Fruit fly (Drosophila melanogaster) whole organism, embryonic: ENCODE results near the gene RluA-1.

Experiments used
- Abd-B ChIP-seq: fragments of 200-800 bp; sonication (Bioruptor generic); optimal IDR thresholded peaks from 2 replicates; lab custom pipeline; 2018; ENCODE audit warnings: missing biosample characterization, mild to moderate bottlenecking, missing genetic modification characterization, moderate library complexity
- Bgb ChIP-seq: fragments of 200-800 bp; sonication (Bioruptor generic); IDR thresholded peaks from 2 replicates; pipeline ENCODE4 v1.3.6; 2022; ENCODE audit warnings: missing biosample characterization, missing genetic modification characterization; ENCODE audit not compliant: partially characterized antibody
- CG1233 ChIP-seq: fragments of 200-800 bp; sonication (Bioruptor generic); optimal IDR thresholded peaks from 4 replicates; lab custom pipeline; 2018; ENCODE audit warnings: missing biosample characterization, mild to moderate bottlenecking, missing genetic modification characterization
- CG18262 ChIP-seq: fragments of 200-800 bp; optimal IDR thresholded peaks from 3 replicates; lab custom pipeline; 2019; ENCODE audit warnings: missing biosample characterization, mild to moderate bottlenecking, missing genetic modification characterization, moderate library complexity
- CG1832 ChIP-seq: fragments of 200-800 bp; sonication (Bioruptor generic); optimal IDR thresholded peaks from 2 replicates; lab custom pipeline; 2017; ENCODE audit warnings: missing biosample characterization, mild to moderate bottlenecking, missing genetic modification characterization, inconsistent platforms
- CG18599 ChIP-seq: fragments of 200-800 bp; sonication (Bioruptor generic); optimal IDR thresholded peaks from 3 replicates; lab custom pipeline; 2017; ENCODE audit warnings: missing biosample characterization, missing genetic modification characterization, mild to moderate bottlenecking, moderate library complexity, missing genetic modification reagents
- CG18619 ChIP-seq: fragments of 200-800 bp; sonication (Bioruptor generic); optimal IDR thresholded peaks from 3 replicates; lab custom pipeline; 2017; ENCODE audit warnings: missing biosample characterization, mild to moderate bottlenecking, missing genetic modification characterization
- CG18764 ChIP-seq: fragments of 200-800 bp; sonication (Bioruptor generic); optimal IDR thresholded peaks from 3 replicates; lab custom pipeline; 2016; ENCODE audit warnings: missing biosample characterization, missing genetic modification characterization
- CG30020 ChIP-seq: fragments of 200-800 bp; optimal IDR thresholded peaks from 2 replicates; lab custom pipeline; 2019; ENCODE audit warnings: missing biosample characterization, mild to moderate bottlenecking, missing genetic modification characterization, moderate library complexity
- CG3407 ChIP-seq: fragments of 200-800 bp; sonication (Bioruptor generic); optimal IDR thresholded peaks from 2 replicates; lab custom pipeline; 2018; ENCODE audit warnings: missing biosample characterization, mild to moderate bottlenecking, missing genetic modification characterization
- CG34422 ChIP-seq: fragments of 200-800 bp; sonication (Bioruptor generic); IDR thresholded peaks from 3 replicates; pipeline ENCODE4 v1.3.6; 2022; ENCODE audit warnings: missing biosample characterization, missing genetic modification characterization
- CG4424 ChIP-seq: fragments of 200-800 bp; sonication (Bioruptor generic); optimal IDR thresholded peaks from 3 replicates; lab custom pipeline; 2016; ENCODE audit warnings: missing biosample characterization, missing genetic modification characterization
- CG6175 ChIP-seq: fragments of 200-800 bp; sonication (Bioruptor generic); IDR thresholded peaks from 3 replicates; pipeline ENCODE4 v1.3.6; 2022; ENCODE audit warnings: missing biosample characterization, missing genetic modification characterization
- CG6791 ChIP-seq: fragments of 200-800 bp; sonication (Bioruptor generic); IDR thresholded peaks from 3 replicates; pipeline ENCODE4 v1.3.6; 2022; ENCODE audit warnings: missing biosample characterization, missing genetic modification characterization; ENCODE audit not compliant: partially characterized antibody
- CG8290 ChIP-seq, 3 experiments: fragments of 200-800 bp; sonication (Bioruptor generic); optimal IDR thresholded peaks; 2 replicates each; lab custom pipeline; 2016 to 2019; ENCODE audit warnings: missing biosample characterization in 3 of 3, missing genetic modification characterization in 3 of 3, mild to moderate bottlenecking in 2 of 3, moderate library complexity in 1 of 3
- CG8765 ChIP-seq: fragments of 200-800 bp; sonication (Bioruptor generic); IDR thresholded peaks from 2 replicates; pipeline ENCODE4 v1.3.6; 2022; ENCODE audit warnings: missing biosample characterization, missing genetic modification characterization
- CkIIα-i1 ChIP-seq: fragments of 200-800 bp; sonication (Bioruptor generic); IDR thresholded peaks from 2 replicates; pipeline ENCODE4 v1.3.6; 2022; ENCODE audit warnings: missing biosample characterization, missing genetic modification characterization
- CoRest ChIP-seq: fragments of 200-800 bp; sonication (Bioruptor generic); optimal IDR thresholded peaks from 3 replicates; lab custom pipeline; 2018; ENCODE audit warnings: missing biosample characterization, mild to moderate bottlenecking, missing genetic modification characterization, moderate library complexity
- Dll ChIP-seq: fragments of 200-800 bp; sonication (Bioruptor generic); IDR thresholded peaks from 4 replicates; pipeline ENCODE4 v1.3.6; 2022; ENCODE audit warnings: missing biosample characterization, missing genetic modification characterization; ENCODE audit not compliant: partially characterized antibody
- HmgZ ChIP-seq: fragments of 200-800 bp; sonication (Bioruptor generic); optimal IDR thresholded peaks from 2 replicates; lab custom pipeline; 2018; ENCODE audit warnings: missing biosample characterization, mild to moderate bottlenecking, missing genetic modification characterization
- Max ChIP-seq: fragments of 200-800 bp; sonication (Bioruptor generic); optimal IDR thresholded peaks from 2 replicates; lab custom pipeline; 2016; ENCODE audit warnings: missing biosample characterization, mild to moderate bottlenecking, missing genetic modification characterization
- Myb ChIP-seq: fragments of 200-800 bp; sonication (Bioruptor generic); optimal IDR thresholded peaks from 2 replicates; lab custom pipeline; 2016; ENCODE audit warnings: missing biosample characterization, missing genetic modification characterization
- NFAT ChIP-seq: fragments of 200-800 bp; sonication (Bioruptor generic); IDR thresholded peaks from 2 replicates; pipeline ENCODE4 v1.3.6; 2022; ENCODE audit warnings: missing biosample characterization, missing genetic modification characterization
- Nf-YA ChIP-seq: fragments of 200-800 bp; sonication (Bioruptor generic); IDR thresholded peaks from 2 replicates; pipeline ENCODE4 v1.3.6; 2022; ENCODE audit warnings: missing biosample characterization, missing genetic modification characterization
- Sry-β ChIP-seq: fragments of 200-800 bp; sonication (Bioruptor generic); optimal IDR thresholded peaks from 2 replicates; lab custom pipeline; 2018; ENCODE audit warnings: missing biosample characterization, mild to moderate bottlenecking, missing genetic modification characterization, moderate library complexity
- Taf1 ChIP-seq: fragments of 200-800 bp; sonication (Bioruptor generic); IDR thresholded peaks from 2 replicates; pipeline ENCODE4 v1.3.6; 2022; ENCODE audit warnings: missing biosample characterization, missing genetic modification characterization
- ap ChIP-seq: fragments of 200-800 bp; sonication (Bioruptor generic); IDR thresholded peaks from 2 replicates; pipeline ENCODE4 v1.3.6; 2022; ENCODE audit warnings: missing biosample characterization, missing genetic modification characterization
- bbx ChIP-seq: fragments of 200-800 bp; sonication (Bioruptor generic); IDR thresholded peaks from 2 replicates; pipeline ENCODE4 v1.3.6; 2022; ENCODE audit warnings: missing biosample characterization, missing genetic modification characterization; ENCODE audit not compliant: partially characterized antibody
- cas ChIP-seq: fragments of 200-800 bp; sonication (Bioruptor generic); IDR thresholded peaks from 2 replicates; pipeline ENCODE4 v1.3.6; 2022; ENCODE audit warnings: missing biosample characterization, missing genetic modification characterization
- chif ChIP-seq, 2 experiments: fragments of 200-800 bp; sonication (Bioruptor generic); optimal IDR thresholded peaks; 3 replicates each; lab custom pipeline; 2016; ENCODE audit warnings: missing biosample characterization in 2 of 2, missing genetic modification characterization in 2 of 2
- chm ChIP-seq: fragments of 200-800 bp; sonication (Bioruptor generic); IDR thresholded peaks from 2 replicates; pipeline ENCODE4 v1.3.6; 2022; ENCODE audit warnings: missing biosample characterization, missing genetic modification characterization
- corto ChIP-seq: fragments of 200-800 bp; sonication (Bioruptor generic); optimal IDR thresholded peaks from 2 replicates; lab custom pipeline; 2016; ENCODE audit warnings: missing biosample characterization, mild to moderate bottlenecking, missing genetic modification characterization, moderate library complexity
- dysf ChIP-seq: fragments of 200-800 bp; sonication (Bioruptor generic); IDR thresholded peaks from 3 replicates; pipeline ENCODE4 v1.3.6; 2022; ENCODE audit warnings: missing biosample characterization, missing genetic modification characterization
- eve ChIP-seq, 2 experiments: fragments of >200 bp; optimal IDR thresholded peaks; 2 replicates each; lab custom pipeline; 2017; ENCODE audit warnings: missing biosample characterization in 2 of 2, missing genetic modification characterization in 2 of 2
- fd3F ChIP-seq: fragments of 200-800 bp; sonication (Bioruptor generic); optimal IDR thresholded peaks from 2 replicates; lab custom pipeline; 2018; ENCODE audit warnings: missing biosample characterization, mild to moderate bottlenecking, missing genetic modification characterization, moderate library complexity
- fu2 ChIP-seq: fragments of 200-800 bp; sonication (Bioruptor generic); optimal IDR thresholded peaks from 2 replicates; lab custom pipeline; 2016; ENCODE audit warnings: missing biosample characterization, missing genetic modification characterization
- gcm ChIP-seq: fragments of 200-800 bp; sonication (Bioruptor generic); optimal IDR thresholded peaks from 2 replicates; lab custom pipeline; 2019; ENCODE audit warnings: missing biosample characterization, mild to moderate bottlenecking, missing genetic modification characterization, moderate library complexity
- grn ChIP-seq: fragments of 200-800 bp; sonication (Bioruptor generic); optimal IDR thresholded peaks from 3 replicates; lab custom pipeline; 2017; ENCODE audit warnings: missing biosample characterization, missing genetic modification characterization
- gsb ChIP-seq: fragments of 200-800 bp; sonication (Bioruptor generic); IDR thresholded peaks from 2 replicates; pipeline ENCODE4 v1.3.6; 2022; ENCODE audit warnings: missing biosample characterization, missing genetic modification characterization
- jigr1 ChIP-seq: fragments of 200-800 bp; sonication (Bioruptor generic); IDR thresholded peaks from 3 replicates; pipeline ENCODE4 v1.3.6; 2022; ENCODE audit warnings: missing biosample characterization, missing genetic modification characterization
- kay ChIP-seq: fragments of 200-800 bp; sonication (Bioruptor generic); optimal IDR thresholded peaks from 2 replicates; lab custom pipeline; 2016; ENCODE audit warnings: missing biosample characterization, missing genetic modification characterization
- lmd ChIP-seq: fragments of 200-800 bp; sonication (Bioruptor generic); IDR thresholded peaks from 2 replicates; pipeline ENCODE4 v1.3.6; 2022; ENCODE audit warnings: missing biosample characterization, missing genetic modification characterization
- luna ChIP-seq: fragments of 200-800 bp; sonication (Bioruptor generic); optimal IDR thresholded peaks from 2 replicates; lab custom pipeline; 2016; ENCODE audit warnings: missing biosample characterization, missing genetic modification characterization
- maf-S ChIP-seq: fragments of 200-800 bp; sonication (Bioruptor generic); optimal IDR thresholded peaks from 2 replicates; lab custom pipeline; 2016; ENCODE audit warnings: missing biosample characterization, missing genetic modification characterization
- mirr ChIP-seq: fragments of 200-800 bp; sonication (Bioruptor generic); optimal IDR thresholded peaks from 3 replicates; lab custom pipeline; 2018; ENCODE audit warnings: missing biosample characterization, mild to moderate bottlenecking, missing genetic modification characterization
- oc ChIP-seq: fragments of 200-800 bp; sonication (Bioruptor generic); optimal IDR thresholded peaks from 2 replicates; lab custom pipeline; 2018; ENCODE audit warnings: missing biosample characterization, mild to moderate bottlenecking, missing genetic modification characterization, moderate library complexity
- pfk ChIP-seq: fragments of 200-800 bp; sonication (Bioruptor generic); optimal IDR thresholded peaks from 2 replicates; lab custom pipeline; 2018; ENCODE audit warnings: missing biosample characterization, mild to moderate bottlenecking, missing genetic modification characterization, moderate library complexity
- prd ChIP-seq, 3 experiments: fragments of >200 bp in 2 of 3; fragments of 200-800 bp in 1 of 3; sonication (Bioruptor generic) in 1 of 3; optimal IDR thresholded peaks in 2 of 3; IDR thresholded peaks in 1 of 3; 2 replicates in 2 of 3; 3 replicates in 1 of 3; pipeline versions ENCODE4 v1.3.6 to Lab custom; 2017 to 2022; ENCODE audit warnings: missing biosample characterization in 1 of 3, missing genetic modification characterization in 1 of 3
- sd ChIP-seq: fragments of 200-800 bp; sonication (Bioruptor generic); optimal IDR thresholded peaks from 3 replicates; lab custom pipeline; 2018; ENCODE audit warnings: missing biosample characterization, mild to moderate bottlenecking, missing genetic modification characterization, moderate library complexity
- trem ChIP-seq: fragments of 200-800 bp; optimal IDR thresholded peaks from 3 replicates; lab custom pipeline; 2019; ENCODE audit warnings: missing biosample characterization, mild to moderate bottlenecking, missing genetic modification characterization, moderate library complexity
- zen2 ChIP-seq: fragments of 200-800 bp; sonication (Bioruptor generic); IDR thresholded peaks from 3 replicates; pipeline ENCODE4 v1.3.6; 2022; ENCODE audit warnings: missing biosample characterization, missing genetic modification characterization; ENCODE audit not compliant: partially characterized antibody

The RluA-1 gene

DNA sequence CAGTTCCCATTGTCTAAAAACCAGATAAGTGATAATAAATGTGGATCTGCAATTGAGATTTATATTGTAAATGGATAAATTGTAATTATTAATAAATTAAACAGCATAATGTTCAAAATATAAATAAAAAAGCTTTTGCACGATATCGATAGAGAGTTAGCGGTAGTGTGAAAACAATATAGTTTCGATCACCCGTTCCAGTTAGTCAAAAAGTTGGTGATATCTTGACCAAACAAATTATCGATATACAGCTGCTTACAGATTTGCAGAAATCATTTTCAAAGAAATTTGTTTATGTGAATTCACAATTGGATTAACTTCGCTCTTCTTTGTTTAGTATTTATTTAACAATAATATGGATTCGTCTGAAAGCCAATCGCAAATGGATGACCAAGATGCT, 35.0 kb downstream of the RluA-1 start, which contains the start of gene Nse4 (continued):
- TF ChIP-seq sd (tag; lab: Kevin White, UChicago) (no peak), prd (optimal IDR thresholded peaks at IDR 0.05; lab: Kevin White, UChicago) (no peak), prd (GFP tag; IDR thresholded peaks at IDR 0.05; lab: Robert Waterston, UW) (no peak), gsb (GFP tag; lab: Robert Waterston, UW) (no peak), corto (GFP tag; lab: Kevin White, UChicago) (no peak), fd3F (GFP tag; lab: Kevin White, UChicago) (no peak), maf-S (GFP tag; lab: Kevin White, UChicago) (no peak), bbx (GFP tag; lab: Robert Waterston, UW) (peak; percentile 89), CG18764 (no peak), CG30020 (tag; lab: Kevin White, UChicago) (peak; percentile 97), dysf (GFP tag; lab: Robert Waterston, UW) (no peak), CG34422 (GFP tag; lab: Robert Waterston, UW) (no peak), chif (GFP tag; optimal IDR thresholded peaks at IDR 0.05; lab: Kevin White, UChicago) (no peak), Sry-β (no peak), Max (GFP tag; lab: Kevin White, UChicago) (no peak), lmd (GFP tag; lab: Robert Waterston, UW) (no peak), mirr (no peak), cas (GFP tag; lab: Robert Waterston, UW) (no peak), CG8290 (GFP tag; optimal IDR thresholded peaks at IDR 0.05; lab: Kevin White, UChicago) (peak; percentile 38), CG8290 (tag; optimal IDR thresholded peaks at IDR 0.05; lab: Kevin White, UChicago) (no peak), Myb (peak; percentile 4), oc (no peak), CG18262 (tag; lab: Kevin White, UChicago) (no peak), Nf-YA (GFP tag; lab: Robert Waterston, UW) (no peak), ap (GFP tag; lab: Robert Waterston, UW) (no peak), CG6175 (GFP tag; lab: Robert Waterston, UW) (no peak), grn (GFP tag; lab: Kevin White, UChicago) (no peak), CG4424 (GFP tag; lab: Kevin White, UChicago) (no peak), Abd-B (GFP tag; lab: Kevin White, UChicago) (no peak), CkIIα-i1 (no peak), CG3407 (GFP tag; lab: Kevin White, UChicago) (no peak), trem (tag; lab: Kevin White, UChicago) (peak; percentile 37), CG1832 (GFP tag; lab: Kevin White, UChicago) (no peak), fu2 (GFP tag; lab: Kevin White, UChicago) (no peak), CG8765 (GFP tag; lab: Robert Waterston, UW) (no peak), kay (GFP tag; lab: Kevin White, UChicago) (no peak), zen2 (GFP tag; lab: Robert Waterston, UW) (peak; percentile 77), CoRest (peak; percentile 5), gcm (GFP tag; lab: Kevin White, UChicago) (no peak), CG18619 (GFP tag; lab: Kevin White, UChicago) (no peak), pfk (GFP tag; lab: Kevin White, UChicago) (peak; percentile 70), CG1233 (GFP tag; lab: Kevin White, UChicago) (no peak), CG6791 (GFP tag; lab: Robert Waterston, UW) (peak; percentile 90), eve (GFP tag; optimal IDR thresholded peaks at IDR 0.05; lab: Kevin White, UChicago) (no peak), chm (no peak), NFAT (GFP tag; lab: Robert Waterston, UW) (no peak), luna (GFP tag; lab: Kevin White, UChicago) (no peak), CG18599 (GFP tag; lab: Kevin White, UChicago) (no peak), Dll (GFP tag; lab: Robert Waterston, UW) (peak; percentile 77), HmgZ (peak; percentile 5), Bgb (GFP tag; lab: Robert Waterston, UW) (peak; percentile 91), jigr1 (GFP tag; lab: Robert Waterston, UW) (no peak), Taf1 (no peak)
